Fruit fly (Drosophila melanogaster) whole organism, prepupa: ENCODE data around the gene Cyp4ac3.

ENCODE experiments used
- CG3919 ChIP-seq: fragments of 200-800 bp; sonication (Bioruptor generic); optimal IDR thresholded peaks from 3 replicates; lab custom pipeline; 2016; ENCODE audit warnings: missing biosample characterization, missing genetic modification characterization
- CG4318 ChIP-seq: fragments of 200-800 bp; sonication (Bioruptor generic); optimal IDR thresholded peaks from 3 replicates; lab custom pipeline; 2017; ENCODE audit warnings: missing biosample characterization, mild to moderate bottlenecking, missing genetic modification characterization

DNA sequence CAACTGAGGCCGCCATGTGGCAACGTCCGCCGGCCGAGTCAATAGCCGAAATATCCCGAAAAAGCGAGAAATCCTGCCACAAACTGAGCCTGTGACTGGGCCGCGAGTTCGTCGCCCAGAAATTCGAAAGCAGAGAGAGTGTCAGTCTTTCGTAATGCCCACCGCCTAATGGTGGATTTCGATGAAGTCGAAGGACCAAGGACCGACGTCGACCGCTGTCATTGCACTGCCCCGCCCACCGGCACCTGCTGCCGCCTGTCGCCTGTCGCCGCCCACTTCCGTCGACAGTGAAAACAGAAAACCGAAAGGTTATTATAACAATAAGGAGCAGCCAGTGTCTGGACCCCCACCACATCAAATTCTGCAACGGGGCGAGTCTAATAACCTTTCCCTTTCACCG is 18.3 kb downstream of the Cyp4ac3 start:
- TF ChIP-seq CG4318 (GFP tag; lab: Kevin White, UChicago) (no peak), CG3919 (GFP tag; lab: Kevin White, UChicago) (no peak)
